Worm (Caenorhabditis elegans) whole organism, L1 larva: ENCODE data around the gene sri-20.
A peak's percentile ranks its signal among the peaks of the same experiment; 100 is the strongest.

Experiments
- C04F5.9 ChIP-seq: sonication (generic microtip); optimal IDR thresholded peaks from 2 replicates; lab custom pipeline; 2016; ENCODE audit warnings: missing genetic modification characterization, missing compliant biosample characterization
- C34B4.2 ChIP-seq: sonication (generic microtip); optimal IDR thresholded peaks from 2 replicates; lab custom pipeline; 2017; ENCODE audit warnings: mild to moderate bottlenecking, missing genetic modification characterization, missing compliant biosample characterization
- F16B12.6 ChIP-seq: fragments of 150-350 bp; optimal IDR thresholded peaks from 2 replicates; lab custom pipeline; 2014; ENCODE audit warnings: missing biosample characterization, missing genetic modification characterization
- alr-1 ChIP-seq: fragments of 200-800 bp; sonication (Bioruptor generic); optimal IDR thresholded peaks from 2 replicates; lab custom pipeline; 2018; ENCODE audit warnings: borderline replicate concordance, mild to moderate bottlenecking, missing genetic modification characterization, missing compliant biosample characterization
- ama-1 ChIP-seq: fragments of 150-350 bp; optimal IDR thresholded peaks from 2 replicates; lab custom pipeline; 2014
- blmp-1 ChIP-seq: fragments of 150-350 bp; optimal IDR thresholded peaks from 2 replicates; lab custom pipeline; 2014; ENCODE audit warnings: missing biosample characterization, missing genetic modification characterization
- ceh-8 ChIP-seq: fragments of 200-800 bp; sonication (Bioruptor generic); optimal IDR thresholded peaks from 2 replicates; lab custom pipeline; 2018; ENCODE audit warnings: mild to moderate bottlenecking, missing genetic modification characterization, moderate library complexity, missing compliant biosample characterization
- ces-1 ChIP-seq: fragments of 150-350 bp; optimal IDR thresholded peaks from 2 replicates; lab custom pipeline; 2014; ENCODE audit warnings: missing biosample characterization, missing genetic modification reagents, missing genetic modification characterization
- dpl-1 ChIP-seq, 3 experiments: fragments of 150-350 bp in 2 of 3; sonication (generic microtip) in 1 of 3; optimal IDR thresholded peaks; 2 replicates each; lab custom pipeline; 2014 to 2017; ENCODE audit warnings: missing biosample characterization in 3 of 3, missing genetic modification characterization in 3 of 3, missing genetic modification reagents in 3 of 3
- dsc-1 ChIP-seq: sonication (generic microtip); optimal IDR thresholded peaks from 2 replicates; lab custom pipeline; 2016; ENCODE audit warnings: mild to moderate bottlenecking, missing genetic modification characterization, missing compliant biosample characterization
- efl-1 ChIP-seq, 4 experiments: fragments of 150-350 bp; optimal IDR thresholded peaks in 3 of 4; peaks in 1 of 4; 1 replicate in 1 of 4; 2 replicates in 3 of 4; lab custom pipeline; 2014; ENCODE audit warnings: missing biosample characterization in 2 of 4, missing genetic modification characterization in 2 of 4, missing genetic modification reagents in 2 of 4
- efl-3 ChIP-seq: fragments of 200-800 bp; sonication (Bioruptor generic); optimal IDR thresholded peaks from 2 replicates; lab custom pipeline; 2018; ENCODE audit warnings: mild to moderate bottlenecking, missing genetic modification characterization, missing compliant biosample characterization
- egl-13 ChIP-seq: sonication (generic microtip); optimal IDR thresholded peaks from 2 replicates; lab custom pipeline; 2016; ENCODE audit warnings: missing genotype, missing genetic modification reagents, missing genetic modification characterization, missing compliant biosample characterization
- egl-27 ChIP-seq, 2 experiments: fragments of 150-350 bp in 1 of 2; sonication (generic microtip); optimal IDR thresholded peaks; 3 replicates each; lab custom pipeline; 2017 to 2018; ENCODE audit warnings: missing biosample characterization in 2 of 2, missing genetic modification characterization in 2 of 2, missing genetic modification reagents in 2 of 2
- elt-2 ChIP-seq: sonication (generic microtip); optimal IDR thresholded peaks from 2 replicates; lab custom pipeline; 2016; ENCODE audit warnings: missing genetic modification characterization, mild to moderate bottlenecking, inconsistent platforms, missing compliant biosample characterization, missing genetic modification reagents
- fkh-8 ChIP-seq: sonication (generic microtip); optimal IDR thresholded peaks from 2 replicates; lab custom pipeline; 2016; ENCODE audit warnings: mild to moderate bottlenecking, missing genetic modification characterization, missing compliant biosample characterization
- grh-1 ChIP-seq: fragments of 200-800 bp; sonication (Bioruptor generic); IDR thresholded peaks from 2 replicates; pipeline ENCODE4 v1.3.6; 2022; ENCODE audit warnings: missing genetic modification reagents, missing genetic modification characterization, missing compliant biosample characterization
- hlh-17 ChIP-seq: fragments of 200-800 bp; sonication (Bioruptor generic); optimal IDR thresholded peaks from 2 replicates; lab custom pipeline; 2018; ENCODE audit warnings: missing genetic modification characterization, mild to moderate bottlenecking, missing compliant biosample characterization, moderate library complexity, borderline replicate concordance
- jun-1 ChIP-seq: fragments of 150-350 bp; optimal IDR thresholded peaks from 2 replicates; lab custom pipeline; 2014; ENCODE audit warnings: missing biosample characterization, missing genetic modification reagents, missing genetic modification characterization
- lin-13 ChIP-seq: fragments of 150-350 bp; optimal IDR thresholded peaks from 2 replicates; lab custom pipeline; 2014; ENCODE audit warnings: missing biosample characterization, missing genetic modification reagents, missing genetic modification characterization
- lin-14 ChIP-seq: fragments of 200-800 bp; sonication (Bioruptor generic); optimal IDR thresholded peaks from 2 replicates; lab custom pipeline; 2018; ENCODE audit warnings: mild to moderate bottlenecking, missing genetic modification characterization, moderate library complexity, missing compliant biosample characterization
- lin-15B ChIP-seq: fragments of 150-350 bp; sonication (generic microtip); optimal IDR thresholded peaks from 3 replicates; lab custom pipeline; 2014; ENCODE audit warnings: missing biosample characterization, missing genetic modification characterization
- lin-35 ChIP-seq, 2 experiments: fragments of 150-350 bp; optimal IDR thresholded peaks; 2 replicates each; lab custom pipeline; 2014; ENCODE audit warnings: missing biosample characterization in 2 of 2, missing genetic modification characterization in 2 of 2, missing genetic modification reagents in 2 of 2
- lir-3 ChIP-seq: sonication (generic microtip); optimal IDR thresholded peaks from 2 replicates; lab custom pipeline; 2016; ENCODE audit warnings: mild to moderate bottlenecking, missing genetic modification characterization, moderate library complexity, missing compliant biosample characterization; ENCODE audit not compliant: poor library complexity
- lsy-2 ChIP-seq, 2 experiments: fragments of 150-350 bp; optimal IDR thresholded peaks; 2 replicates each; lab custom pipeline; 2014; ENCODE audit warnings: missing biosample characterization in 2 of 2, missing genetic modification characterization in 2 of 2
- mab-9 ChIP-seq: fragments of 200-800 bp; sonication (Bioruptor generic); IDR thresholded peaks from 2 replicates; pipeline ENCODE4 v1.3.6; 2022; ENCODE audit warnings: missing genetic modification reagents, missing genetic modification characterization, missing compliant biosample characterization
- mef-2 ChIP-seq: fragments of 150-350 bp; optimal IDR thresholded peaks from 2 replicates; lab custom pipeline; 2014; ENCODE audit warnings: missing biosample characterization, missing genetic modification characterization
- mep-1 ChIP-seq: fragments of 150-350 bp; optimal IDR thresholded peaks from 2 replicates; lab custom pipeline; 2014; ENCODE audit warnings: missing biosample characterization, missing genetic modification characterization
- nhr-11 ChIP-seq: fragments of 150-350 bp; optimal IDR thresholded peaks from 2 replicates; lab custom pipeline; 2014; ENCODE audit warnings: missing biosample characterization, missing genetic modification characterization
- nhr-19 ChIP-seq: fragments of 200-800 bp; sonication (Bioruptor generic); conservative IDR thresholded peaks from 2 replicates; pipeline ENCODE4 v1.3.6; 2022; ENCODE audit warnings: missing genetic modification characterization, missing compliant biosample characterization
- nhr-20 ChIP-seq: sonication (generic microtip); optimal IDR thresholded peaks from 2 replicates; lab custom pipeline; 2016; ENCODE audit warnings: mild to moderate bottlenecking, missing genetic modification characterization, missing compliant biosample characterization
- nhr-237 ChIP-seq: fragments of 150-350 bp; optimal IDR thresholded peaks from 2 replicates; lab custom pipeline; 2014; ENCODE audit warnings: missing biosample characterization, missing genetic modification characterization
- nhr-28 ChIP-seq: fragments of 150-350 bp; optimal IDR thresholded peaks from 2 replicates; lab custom pipeline; 2014; ENCODE audit warnings: missing biosample characterization, missing genetic modification characterization
- nhr-71 ChIP-seq: sonication (generic microtip); optimal IDR thresholded peaks from 2 replicates; lab custom pipeline; 2016; ENCODE audit warnings: mild to moderate bottlenecking, missing genetic modification characterization, moderate library complexity, missing compliant biosample characterization
- nhr-77 ChIP-seq: fragments of 150-350 bp; optimal IDR thresholded peaks from 2 replicates; lab custom pipeline; 2014; ENCODE audit warnings: missing biosample characterization, missing genetic modification characterization
- nhr-84 ChIP-seq: sonication (generic microtip); optimal IDR thresholded peaks from 2 replicates; lab custom pipeline; 2017; ENCODE audit warnings: missing biosample characterization, missing genetic modification characterization
- nhr-90 ChIP-seq: sonication (generic microtip); optimal IDR thresholded peaks from 2 replicates; lab custom pipeline; 2016; ENCODE audit warnings: mild to moderate bottlenecking, missing genetic modification characterization, missing compliant biosample characterization; ENCODE audit not compliant: poor library complexity
- pqm-1 ChIP-seq: sonication (generic microtip); optimal IDR thresholded peaks from 3 replicates; lab custom pipeline; 2017; ENCODE audit warnings: missing biosample characterization, missing genetic modification characterization
- rnt-1 ChIP-seq: sonication (generic microtip); optimal IDR thresholded peaks from 2 replicates; lab custom pipeline; 2016; ENCODE audit warnings: mild to moderate bottlenecking, missing genetic modification characterization, moderate library complexity, missing compliant biosample characterization
- sox-4 ChIP-seq: sonication (generic microtip); optimal IDR thresholded peaks from 2 replicates; lab custom pipeline; 2016; ENCODE audit warnings: missing genetic modification characterization, missing compliant biosample characterization
- sptf-1 ChIP-seq: fragments of 150-350 bp; optimal IDR thresholded peaks from 2 replicates; lab custom pipeline; 2014; ENCODE audit warnings: missing biosample characterization, missing genetic modification characterization
- tlp-1 ChIP-seq: fragments of 150-350 bp; optimal IDR thresholded peaks from 2 replicates; lab custom pipeline; 2014; ENCODE audit warnings: missing biosample characterization, missing genetic modification characterization
- unc-130 ChIP-seq: fragments of 150-350 bp; optimal IDR thresholded peaks from 2 replicates; lab custom pipeline; 2017; ENCODE audit warnings: missing biosample characterization, missing genetic modification characterization, inconsistent platforms
- unc-86 ChIP-seq: sonication (generic microtip); optimal IDR thresholded peaks from 2 replicates; lab custom pipeline; 2016; ENCODE audit warnings: missing genetic modification characterization, missing compliant biosample characterization
- zip-4 ChIP-seq: fragments of 200-800 bp; sonication (Bioruptor generic); optimal IDR thresholded peaks from 2 replicates; lab custom pipeline; 2018; ENCODE audit warnings: mild to moderate bottlenecking, missing genetic modification characterization, moderate library complexity, missing compliant biosample characterization
- ztf-11 ChIP-seq, 2 experiments: sonication (generic microtip); optimal IDR thresholded peaks; 2 replicates each; lab custom pipeline; 2016 to 2017; ENCODE audit warnings: missing genetic modification characterization in 2 of 2, missing biosample characterization in 1 of 2, missing compliant biosample characterization in 1 of 2

sri-20 gene

ce11 chrV:10341905-10342328 is 26.4 kb upstream of the sri-20 start, which contains the start of gene K07C5.13 (continued):
- TF ChIP-seq rnt-1 (tag; lab: Kevin White, UChicago) (peak; percentile 85), ama-1 (lab: Kevin White, UChicago) (peak; percentile 5), ztf-11 (tag; optimal IDR thresholded peaks at IDR 0.05; lab: Kevin White, UChicago) (peak in 1 of 2 experiments; percentile 64), grh-1 (GFP tag; lab: Robert Waterston, UW) (peak; percentile 89), lin-35 (GFP tag; optimal IDR thresholded peaks at IDR 0.05; lab: Kevin White, UChicago) (peak; percentile 38 to 76), C04F5.9 (tag; lab: Kevin White, UChicago) (peak; percentile 17), lsy-2 (tag; optimal IDR thresholded peaks at IDR 0.05; lab: Kevin White, UChicago) (peak; percentile 70 to 71), nhr-90 (tag; lab: Kevin White, UChicago) (peak; percentile 81), zip-4 (GFP tag; lab: Kevin White, UChicago) (peak; percentile 62), lin-15B (tag; lab: Kevin White, UChicago) (peak; percentile 42), unc-86 (tag; lab: Kevin White, UChicago) (peak; percentile 72), egl-13 (tag; lab: Kevin White, UChicago) (peak; percentile 74), elt-2 (tag; lab: Kevin White, UChicago) (peak; percentile 41), nhr-20 (tag; lab: Kevin White, UChicago) (peak; percentile 78), lir-3 (tag; lab: Kevin White, UChicago) (peak; percentile 49)

- TF ChIP-seq mab-9 (no peak), nhr-71 (no peak), mef-2 (no peak), unc-130 (tag; lab: Kevin White, UChicago) (no peak), pqm-1 (tag; lab: Kevin White, UChicago) (no peak), sox-4 (no peak), egl-27 (tag; optimal IDR thresholded peaks at IDR 0.05; lab: Kevin White, UChicago) (no peak), hlh-17 (GFP tag; lab: Kevin White, UChicago) (no peak), dpl-1 (GFP tag; optimal IDR thresholded peaks at IDR 0.05; lab: Kevin White, UChicago) (no peak)
- TF ChIP-seq, all 84 proteins: peak for 0
Measured at ce11 chrV:10342904-10343303, 25.5 kb upstream of the sri-20 start, which contains the start of gene K07C5.3. Gene K07C5.3, plus strand, starts transcription at chrV:10343032.

ce11 chrV:10350054-10350453 is 18.3 kb upstream of the sri-20 start, which contains the start of gene K07C5.9:
Gene K07C5.9, minus strand, starts transcription at chrV:10350154.
- TF ChIP-seq efl-1 (optimal IDR thresholded peaks at IDR 0.05; lab: Kevin White, UChicago) = no peak
- TF ChIP-seq efl-1 (GFP tag; optimal IDR thresholded peaks at IDR 0.05 in 1 of 2; lab: Kevin White, UChicago) = peak in 1 of 2 experiments; percentile 33
- TF ChIP-seq tlp-1 = no peak
- TF ChIP-seq jun-1 (tag; lab: Kevin White, UChicago) = no peak
- no peak for TF ChIP-seq fkh-8 (tag; lab: Kevin White, UChicago)

- TF ChIP-seq blmp-1 (tag; lab: Kevin White, UChicago) = peak; percentile 85
- peak; percentile 84 for TF ChIP-seq nhr-19 (GFP tag; lab: Robert Waterston, UW)
- peak; percentile 37 for TF ChIP-seq nhr-77 (tag; lab: Kevin White, UChicago)
- peak; percentile 58 for TF ChIP-seq elt-2 (tag; lab: Kevin White, UChicago)
- peak; percentile 81 for TF ChIP-seq lin-13 (GFP tag; lab: Kevin White, UChicago)
- TF ChIP-seq C34B4.2 (tag; lab: Kevin White, UChicago) = no peak
- no peak for TF ChIP-seq nhr-28
- no peak for TF ChIP-seq ces-1 (GFP tag; lab: Kevin White, UChicago)
- TF ChIP-seq alr-1 (tag; lab: Kevin White, UChicago) = no peak
- no peak for TF ChIP-seq sptf-1
- peak; percentile 47 for TF ChIP-seq F16B12.6 (tag; lab: Kevin White, UChicago)
- TF ChIP-seq lin-14 (GFP tag; lab: Kevin White, UChicago) = peak; percentile 87
- peak; percentile 54 for TF ChIP-seq ceh-8 (GFP tag; lab: Kevin White, UChicago)
- TF ChIP-seq nhr-84 (tag; lab: Kevin White, UChicago) = no peak
- TF ChIP-seq fkh-8 (tag; lab: Kevin White, UChicago) = peak; percentile 77
- peak; percentile 85 for TF ChIP-seq unc-130 (tag; lab: Kevin White, UChicago)
- peak; percentile 28 for TF ChIP-seq nhr-237 (tag; lab: Kevin White, UChicago)
- peak; percentile 88 for TF ChIP-seq dsc-1 (tag; lab: Kevin White, UChicago)
- TF ChIP-seq efl-3 = peak; percentile 43
- TF ChIP-seq nhr-90 (tag; lab: Kevin White, UChicago) = peak; percentile 90
- TF ChIP-seq nhr-11 (tag; lab: Kevin White, UChicago) = no peak
- peak; percentile 97 for TF ChIP-seq mep-1 (tag; lab: Kevin White, UChicago)
Measured at ce11 chrV:10352928-10353427, 15.4 kb upstream of the sri-20 start, which contains the start of gene nol-56. Gene nol-56, minus strand, starts transcription at chrV:10352978.
